Fruit fly (Drosophila melanogaster) whole organism, embryonic: ENCODE results near the gene CG8526.

Source experiments
- CG10147 ChIP-seq: fragments of 200-800 bp; sonication (Bioruptor generic); optimal IDR thresholded peaks from 2 replicates; lab custom pipeline; 2019; ENCODE audit warnings: missing biosample characterization, mild to moderate bottlenecking, missing genetic modification characterization, moderate library complexity
- CG10209 ChIP-seq: fragments of 200-800 bp; sonication (Bioruptor generic); optimal IDR thresholded peaks from 3 replicates; lab custom pipeline; 2017; ENCODE audit warnings: missing biosample characterization, mild to moderate bottlenecking, missing genetic modification characterization, missing genetic modification reagents
- CG10321 ChIP-seq: fragments of 200-800 bp; sonication (Bioruptor generic); IDR thresholded peaks from 2 replicates; pipeline ENCODE4 v1.3.6; 2022; ENCODE audit warnings: missing biosample characterization, missing genetic modification characterization
- CG10366 ChIP-seq: fragments of 200-800 bp; sonication (Bioruptor generic); IDR thresholded peaks from 2 replicates; pipeline ENCODE4 v1.3.6; 2022; ENCODE audit warnings: missing biosample characterization, missing genetic modification characterization
- CG10654 ChIP-seq: fragments of 200-800 bp; sonication (Bioruptor generic); optimal IDR thresholded peaks from 2 replicates; lab custom pipeline; 2016; ENCODE audit warnings: missing biosample characterization, missing genetic modification characterization
- CG11093 ChIP-seq: fragments of 200-800 bp; sonication (Bioruptor generic); IDR thresholded peaks from 3 replicates; pipeline ENCODE4 v1.3.6; 2022; ENCODE audit warnings: missing biosample characterization, missing genetic modification characterization
- CG11695 ChIP-seq: fragments of 200-800 bp; sonication (Bioruptor generic); IDR thresholded peaks from 3 replicates; pipeline ENCODE4 v1.3.6; 2022; ENCODE audit warnings: missing biosample characterization, missing genetic modification characterization
- CG1233 ChIP-seq: fragments of 200-800 bp; sonication (Bioruptor generic); optimal IDR thresholded peaks from 4 replicates; lab custom pipeline; 2018; ENCODE audit warnings: missing biosample characterization, mild to moderate bottlenecking, missing genetic modification characterization
- CG12391 ChIP-seq: fragments of 200-800 bp; sonication (Bioruptor generic); optimal IDR thresholded peaks from 3 replicates; lab custom pipeline; 2018; ENCODE audit warnings: missing biosample characterization, mild to moderate bottlenecking, missing genetic modification characterization, moderate library complexity
- CG13624 ChIP-seq: fragments of 200-800 bp; sonication (Bioruptor generic); optimal IDR thresholded peaks from 2 replicates; lab custom pipeline; 2016; ENCODE audit warnings: missing biosample characterization, missing genetic modification characterization
- CG1602 ChIP-seq: fragments of 200-800 bp; sonication (Bioruptor generic); optimal IDR thresholded peaks from 3 replicates; lab custom pipeline; 2016; ENCODE audit warnings: missing biosample characterization, missing genetic modification characterization
- CG16815 ChIP-seq: fragments of 200-800 bp; sonication (Bioruptor generic); optimal IDR thresholded peaks from 3 replicates; lab custom pipeline; 2017; ENCODE audit warnings: missing biosample characterization, mild to moderate bottlenecking, missing genetic modification characterization
- CG17612 ChIP-seq: fragments of 200-800 bp; sonication (Bioruptor generic); IDR thresholded peaks from 2 replicates; pipeline ENCODE4 v1.3.6; 2022; ENCODE audit warnings: missing biosample characterization, missing genetic modification characterization
- CG1832 ChIP-seq: fragments of 200-800 bp; sonication (Bioruptor generic); optimal IDR thresholded peaks from 2 replicates; lab custom pipeline; 2017; ENCODE audit warnings: missing biosample characterization, mild to moderate bottlenecking, missing genetic modification characterization, inconsistent platforms
- CG2712 ChIP-seq: fragments of 200-800 bp; optimal IDR thresholded peaks from 3 replicates; lab custom pipeline; 2019; ENCODE audit warnings: missing biosample characterization, mild to moderate bottlenecking, missing genetic modification characterization, moderate library complexity
- CG30431 ChIP-seq: fragments of 200-800 bp; sonication (Bioruptor generic); optimal IDR thresholded peaks from 2 replicates; lab custom pipeline; 2017; ENCODE audit warnings: missing biosample characterization, missing genetic modification characterization
- CG34224 ChIP-seq: fragments of 200-800 bp; sonication (Bioruptor generic); IDR thresholded peaks from 3 replicates; pipeline ENCODE4 v1.3.6; 2022; ENCODE audit warnings: missing biosample characterization, missing genetic modification characterization; ENCODE audit not compliant: partially characterized antibody
- CG43689 ChIP-seq: fragments of 200-800 bp; sonication (Bioruptor generic); IDR thresholded peaks from 2 replicates; pipeline ENCODE4 v1.3.6; 2022; ENCODE audit warnings: missing biosample characterization, missing genetic modification characterization
- Doc2 ChIP-seq: fragments of 200-800 bp; sonication (Bioruptor generic); IDR thresholded peaks from 2 replicates; pipeline ENCODE4 v1.3.6; 2022; ENCODE audit warnings: missing biosample characterization, missing genetic modification characterization
- E2f2 ChIP-seq: fragments of 200-800 bp; sonication (Bioruptor generic); IDR thresholded peaks from 2 replicates; pipeline ENCODE4 v1.3.6; 2022; ENCODE audit warnings: missing biosample characterization, missing genetic modification characterization
- Gsc ChIP-seq: fragments of 200-800 bp; sonication (Bioruptor generic); IDR thresholded peaks from 2 replicates; pipeline ENCODE4 v1.3.6; 2022; ENCODE audit warnings: missing biosample characterization, missing genetic modification characterization
- Gug ChIP-seq: fragments of 200-800 bp; sonication (Bioruptor generic); IDR thresholded peaks from 4 replicates; pipeline ENCODE4 v1.3.6; 2022; ENCODE audit warnings: missing biosample characterization, missing genetic modification characterization
- H2.0 ChIP-seq: fragments of 200-800 bp; sonication (Bioruptor generic); IDR thresholded peaks from 2 replicates; pipeline ENCODE4 v1.3.6; 2022; ENCODE audit warnings: missing biosample characterization, missing genetic modification characterization
- Hmr ChIP-seq: fragments of 200-800 bp; sonication (Bioruptor generic); optimal IDR thresholded peaks from 3 replicates; lab custom pipeline; 2017; ENCODE audit warnings: mild to moderate bottlenecking, missing biosample characterization, missing genetic modification reagents, missing genetic modification characterization
- Hr51 ChIP-seq, 2 experiments: fragments of 200-800 bp; sonication (Bioruptor generic); optimal IDR thresholded peaks; 2 replicates in 1 of 2; 3 replicates in 1 of 2; lab custom pipeline; 2016 to 2018; ENCODE audit warnings: missing biosample characterization in 2 of 2, missing genetic modification characterization in 2 of 2, mild to moderate bottlenecking in 1 of 2, moderate library complexity in 1 of 2
- Hr78 ChIP-seq, 2 experiments: fragments of 200-800 bp in 1 of 2; fragments of >200 bp in 1 of 2; sonication (Bioruptor generic) in 1 of 2; optimal IDR thresholded peaks; 2 replicates each; lab custom pipeline; 2017 to 2019; ENCODE audit warnings: missing biosample characterization in 2 of 2, missing genetic modification characterization in 2 of 2, mild to moderate bottlenecking in 1 of 2, moderate library complexity in 1 of 2
- NC2α ChIP-seq: fragments of 200-800 bp; sonication (Bioruptor generic); optimal IDR thresholded peaks from 2 replicates; lab custom pipeline; 2016; ENCODE audit warnings: missing biosample characterization, missing genetic modification characterization
- Six4 ChIP-seq: fragments of 200-800 bp; sonication (Bioruptor generic); optimal IDR thresholded peaks from 2 replicates; lab custom pipeline; 2016; ENCODE audit warnings: missing biosample characterization, missing genetic modification characterization
- Spps ChIP-seq: fragments of 200-800 bp; sonication (Bioruptor generic); optimal IDR thresholded peaks from 2 replicates; lab custom pipeline; 2018; ENCODE audit warnings: missing biosample characterization, mild to moderate bottlenecking, missing genetic modification characterization
- Vsx1 ChIP-seq: fragments of 200-800 bp; sonication (Bioruptor generic); optimal IDR thresholded peaks from 2 replicates; lab custom pipeline; 2017; ENCODE audit warnings: missing biosample characterization, mild to moderate bottlenecking, missing genetic modification characterization, missing genetic modification reagents
- ap ChIP-seq: fragments of 200-800 bp; sonication (Bioruptor generic); IDR thresholded peaks from 2 replicates; pipeline ENCODE4 v1.3.6; 2022; ENCODE audit warnings: missing biosample characterization, missing genetic modification characterization
- ato ChIP-seq: fragments of 200-800 bp; sonication (Bioruptor generic); IDR thresholded peaks from 2 replicates; pipeline ENCODE4 v1.3.6; 2022; ENCODE audit warnings: missing biosample characterization, missing genetic modification characterization; ENCODE audit not compliant: partially characterized antibody
- da ChIP-seq: fragments of 200-800 bp; sonication (Bioruptor generic); optimal IDR thresholded peaks from 2 replicates; lab custom pipeline; 2016; ENCODE audit warnings: missing biosample characterization, missing genetic modification characterization
- emc ChIP-seq: fragments of 200-800 bp; sonication (Bioruptor generic); optimal IDR thresholded peaks from 2 replicates; lab custom pipeline; 2016; ENCODE audit warnings: missing biosample characterization, missing genetic modification characterization
- en ChIP-seq: fragments of 200-800 bp; sonication (Bioruptor generic); optimal IDR thresholded peaks from 2 replicates; lab custom pipeline; 2016; ENCODE audit warnings: missing biosample characterization, missing genetic modification characterization
- fd102C ChIP-seq: fragments of 200-800 bp; sonication (Bioruptor generic); optimal IDR thresholded peaks from 2 replicates; lab custom pipeline; 2018; ENCODE audit warnings: missing biosample characterization, mild to moderate bottlenecking, missing genetic modification characterization, moderate library complexity
- insv ChIP-seq, 2 experiments: fragments of 200-800 bp; sonication (Bioruptor generic); optimal IDR thresholded peaks; 3 replicates each; lab custom pipeline; 2016 to 2018; ENCODE audit warnings: missing biosample characterization in 2 of 2, missing genetic modification characterization in 2 of 2
- inv ChIP-seq: fragments of 200-800 bp; sonication (Bioruptor generic); IDR thresholded peaks from 2 replicates; pipeline ENCODE4 v1.3.6; 2022; ENCODE audit warnings: missing biosample characterization, missing genetic modification characterization; ENCODE audit not compliant: partially characterized antibody
- nom ChIP-seq: fragments of 200-800 bp; sonication (Bioruptor generic); optimal IDR thresholded peaks from 2 replicates; lab custom pipeline; 2017; ENCODE audit warnings: missing biosample characterization, missing genetic modification characterization, mild to moderate bottlenecking, moderate library complexity, missing genetic modification reagents
- p53 ChIP-seq: fragments of 200-800 bp; sonication (Bioruptor generic); optimal IDR thresholded peaks from 2 replicates; lab custom pipeline; 2016; ENCODE audit warnings: missing biosample characterization, missing genetic modification characterization
- pnt ChIP-seq: fragments of 200-800 bp; sonication (Bioruptor generic); optimal IDR thresholded peaks from 3 replicates; lab custom pipeline; 2016; ENCODE audit warnings: missing biosample characterization, missing genetic modification characterization
- slp2 ChIP-seq: fragments of 200-800 bp; sonication (Bioruptor generic); optimal IDR thresholded peaks from 2 replicates; lab custom pipeline; 2016; ENCODE audit warnings: missing biosample characterization, missing genetic modification characterization
- tna ChIP-seq: fragments of 200-800 bp; sonication (Bioruptor generic); IDR thresholded peaks from 2 replicates; pipeline ENCODE4 v1.3.6; 2022; ENCODE audit warnings: missing biosample characterization, missing genetic modification characterization; ENCODE audit not compliant: partially characterized antibody
- trh ChIP-seq: fragments of 200-800 bp; sonication (Bioruptor generic); optimal IDR thresholded peaks from 2 replicates; lab custom pipeline; 2016; ENCODE audit warnings: missing biosample characterization, missing genetic modification characterization
- unc-4 ChIP-seq: fragments of 200-800 bp; sonication (Bioruptor generic); IDR thresholded peaks from 2 replicates; pipeline ENCODE4 v1.3.6; 2022; ENCODE audit warnings: missing biosample characterization, missing genetic modification characterization; ENCODE audit not compliant: partially characterized antibody
- wek ChIP-seq: fragments of 200-800 bp; sonication (Bioruptor generic); optimal IDR thresholded peaks from 3 replicates; lab custom pipeline; 2018; ENCODE audit warnings: missing biosample characterization, mild to moderate bottlenecking, missing genetic modification characterization, moderate library complexity
- zen ChIP-seq: fragments of 200-800 bp; sonication (Bioruptor generic); optimal IDR thresholded peaks from 3 replicates; lab custom pipeline; 2018; ENCODE audit warnings: missing biosample characterization, mild to moderate bottlenecking, missing genetic modification characterization, moderate library complexity
- zfh2 ChIP-seq: fragments of 200-800 bp; sonication (Bioruptor generic); optimal IDR thresholded peaks from 2 replicates; lab custom pipeline; 2016; ENCODE audit warnings: missing biosample characterization, missing genetic modification characterization

Gene CG8526

DNA sequence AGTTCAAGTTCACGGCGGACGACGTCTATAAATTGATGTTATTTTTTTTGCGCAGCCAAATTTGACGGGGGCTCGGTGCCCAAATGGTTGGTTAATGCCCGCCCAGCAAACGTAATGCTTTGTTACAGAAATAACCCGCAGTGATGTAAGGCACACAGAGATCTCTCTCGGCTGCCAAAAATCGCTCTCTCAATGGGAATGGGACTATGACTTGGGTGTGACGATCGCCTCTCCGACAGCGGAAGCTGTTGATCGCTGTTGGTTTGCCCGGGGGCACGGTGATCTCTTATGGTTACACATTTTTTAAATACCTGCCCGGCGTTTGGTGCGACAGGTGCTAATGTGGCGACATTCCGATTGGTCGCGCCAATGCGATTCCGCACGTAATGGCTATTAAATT, 31.0 kb upstream of the CG8526 start (continued):
- TF ChIP-seq CG11093 (GFP tag; lab: Robert Waterston, UW) (no peak), Gsc (GFP tag; lab: Robert Waterston, UW) (no peak), CG13624 (peak; percentile 30)

- TF ChIP-seq wek (GFP tag; lab: Kevin White, UChicago) (peak; percentile 73), fd102C (GFP tag; lab: Kevin White, UChicago) (peak; percentile 57), CG1602 (peak; percentile 87), emc (peak; percentile 70), trh (GFP tag; lab: Kevin White, UChicago) (peak; percentile 69), CG43689 (GFP tag; lab: Robert Waterston, UW) (peak; percentile 86), nom (GFP tag; lab: Kevin White, UChicago) (peak; percentile 86), slp2 (GFP tag; lab: Kevin White, UChicago) (peak; percentile 89), CG11695 (GFP tag; lab: Robert Waterston, UW) (peak; percentile 92), CG11093 (GFP tag; lab: Robert Waterston, UW) (peak; percentile 88), Vsx1 (GFP tag; lab: Kevin White, UChicago) (peak; percentile 74), CG17612 (peak; percentile 78), CG12391 (tag; lab: Kevin White, UChicago) (peak; percentile 94), zfh2 (GFP tag; lab: Kevin White, UChicago) (peak; percentile 85), da (GFP tag; lab: Kevin White, UChicago) (peak; percentile 61), CG10321 (peak; percentile 67), Hr51 (GFP tag; optimal IDR thresholded peaks at IDR 0.05; lab: Kevin White, UChicago) (peak; percentile 75 to 92), CG1832 (GFP tag; lab: Kevin White, UChicago) (no peak), p53 (GFP tag; lab: Kevin White, UChicago) (peak; percentile 3), Gug (GFP tag; lab: Robert Waterston, UW) (peak; percentile 89), CG10209 (peak; percentile 90), unc-4 (GFP tag; lab: Robert Waterston, UW) (no peak), CG1233 (peak; percentile 89), Doc2 (GFP tag; lab: Robert Waterston, UW) (peak; percentile 79), Hmr (peak; percentile 92), NC2α (GFP tag; lab: Kevin White, UChicago) (peak; percentile 76), E2f2 (GFP tag; lab: Robert Waterston, UW) (peak; percentile 92), CG30431 (GFP tag; lab: Kevin White, UChicago) (peak; percentile 72), ato (no peak), insv (GFP tag; optimal IDR thresholded peaks at IDR 0.05; lab: Kevin White, UChicago) (peak in 1 of 2 experiments; percentile 55), en (GFP tag; lab: Kevin White, UChicago) (peak; percentile 72), inv (GFP tag; lab: Robert Waterston, UW) (no peak), CG10366 (GFP tag; lab: Robert Waterston, UW) (peak; percentile 93), pnt (GFP tag; lab: Kevin White, UChicago) (peak; percentile 89), CG16815 (GFP tag; lab: Kevin White, UChicago) (peak; percentile 87), Spps (peak; percentile 83), CG34224 (GFP tag; lab: Robert Waterston, UW) (no peak), Six4 (peak; percentile 88), CG2712 (peak; percentile 92), CG10654 (GFP tag; lab: Kevin White, UChicago) (peak; percentile 89), zen (tag; lab: Kevin White, UChicago) (peak; percentile 88), ap (GFP tag; lab: Robert Waterston, UW) (peak; percentile 90), tna (no peak), CG10147 (GFP tag; lab: Kevin White, UChicago) (peak; percentile 82), H2.0 (peak; percentile 93), Hr78 (GFP tag; optimal IDR thresholded peaks at IDR 0.05; lab: Kevin White, UChicago) (peak in 1 of 2 experiments; percentile 73)
Measured at dm6 chr3R:9771519-9771972, 29.5 kb upstream of the CG8526 start, which contains the start of gene CG9471. CG9471 (minus strand) TSS chr3R:9771542.
